Worm (Caenorhabditis elegans): ENCODE data around the gene C49A9.4.

ce11 chrIV:6230560-6231073 lies 11.1 kb downstream of the C49A9.4 start, which contains the start of gene F58F9.4:
- TF ChIP-seq flt-1 (GFP tag; IDR thresholded peaks at IDR 0.05), result no peak
- no peak for TF ChIP-seq hmg-4 (GFP tag; optimal IDR thresholded peaks at IDR 0.05)
- no peak for TF ChIP-seq pes-1 (GFP tag; IDR thresholded peaks at IDR 0.05)
- no peak for TF ChIP-seq ama-1 (optimal IDR thresholded peaks at IDR 0.05)

All from whole organism, early embryonic.